Fruit fly (Drosophila melanogaster): Measurements from ENCODE around the gene Alp12.

The Alp12 gene

DNA sequence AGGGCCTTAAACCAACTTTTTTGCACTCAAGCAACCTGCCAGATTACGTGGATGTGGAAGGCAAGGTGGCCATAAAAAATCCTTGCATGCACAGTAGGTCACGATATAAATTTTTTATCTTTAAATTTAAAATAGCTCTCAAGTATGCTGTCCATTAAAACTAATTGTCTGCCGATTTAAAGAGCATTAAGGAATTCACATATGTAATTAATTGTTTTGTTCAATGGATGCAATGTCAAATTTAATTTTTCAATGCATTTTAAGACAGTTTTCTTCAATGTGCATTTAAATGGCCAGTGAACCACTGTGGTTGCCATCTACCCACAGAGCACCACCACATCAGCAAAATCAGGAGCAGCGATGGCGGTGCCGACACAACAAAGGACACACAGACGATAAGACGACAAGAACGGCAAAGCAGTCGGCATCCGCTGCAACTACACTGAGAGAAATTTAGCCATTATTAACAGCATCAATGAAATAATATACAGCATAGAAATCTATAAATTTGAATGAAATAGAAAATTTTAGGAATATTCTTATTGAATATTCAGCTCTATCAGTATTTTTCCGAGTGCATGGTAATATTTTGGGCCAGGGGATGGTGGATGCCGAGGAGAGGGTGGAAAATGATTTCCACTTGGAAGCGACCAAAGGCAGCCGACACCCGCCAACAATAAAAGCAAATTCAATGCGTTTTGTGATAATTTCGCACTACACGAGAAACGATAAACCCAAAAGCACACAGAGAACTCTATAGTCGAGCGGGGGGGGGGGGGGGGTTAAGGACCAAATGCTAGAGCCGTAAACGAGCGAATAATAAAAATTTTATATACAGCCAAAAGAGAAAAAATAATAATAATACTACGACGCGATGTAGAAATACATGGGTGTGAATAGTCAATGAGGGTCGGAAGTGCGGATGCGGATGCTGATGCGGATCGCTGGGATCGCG is 46.4 kb upstream of the Alp12 start (continued):
- TF ChIP-seq Blimp-1 (GFP tag; optimal IDR thresholded peaks at IDR 0.05) (peak; percentile 57), HmgD (GFP tag; optimal IDR thresholded peaks at IDR 0.05) (no peak), bbx (GFP tag; IDR thresholded peaks at IDR 0.05; ENCODE audit: partially characterized antibody) (no peak), E2f1 (GFP tag; IDR thresholded peaks at IDR 0.05) (peak; percentile 42; the same call in 1 of the 2 replicates), Nf-YC (tag; optimal IDR thresholded peaks at IDR 0.05) (no peak), CG12219 (GFP tag; optimal IDR thresholded peaks at IDR 0.05) (peak; percentile 36), slou (GFP tag; optimal IDR thresholded peaks at IDR 0.05) (no peak), CG18599 (GFP tag; optimal IDR thresholded peaks at IDR 0.05) (peak; percentile 56), D19A (tag; optimal IDR thresholded peaks at IDR 0.05) (peak; percentile 31), CG7556 (GFP tag; optimal IDR thresholded peaks at IDR 0.05) (peak; percentile 70), PHDP (tag; optimal IDR thresholded peaks at IDR 0.05) (peak; percentile 38), CG14050 (GFP tag; IDR thresholded peaks at IDR 0.05) (peak; percentile 32; the same call in 1 of the 3 replicates), CG2129 (GFP tag; IDR thresholded peaks at IDR 0.05; ENCODE audit: partially characterized antibody) (no peak), CrebB (tag; optimal IDR thresholded peaks at IDR 0.05) (no peak), CG11456 (GFP tag; IDR thresholded peaks at IDR 0.05) (no peak), CG8281 (tag; optimal IDR thresholded peaks at IDR 0.05) (no peak), lov (optimal IDR thresholded peaks at IDR 0.05) (no peak), lov (GFP tag; IDR thresholded peaks at IDR 0.05) (peak; percentile 82; the same call in 2 of the 3 replicates), grn (GFP tag; optimal IDR thresholded peaks at IDR 0.05) (no peak), CG16813 (GFP tag; IDR thresholded peaks at IDR 0.05; ENCODE audit: partially characterized antibody) (no peak), Stat92E (GFP tag; optimal IDR thresholded peaks at IDR 0.05) (no peak), CG13775 (GFP tag; optimal IDR thresholded peaks at IDR 0.05) (peak; percentile 21), CG9797 (GFP tag; optimal IDR thresholded peaks at IDR 0.05) (no peak), gro (GFP tag; optimal IDR thresholded peaks at IDR 0.05) (no peak), CG3163 (GFP tag; optimal IDR thresholded peaks at IDR 0.05) (no peak), Xbp1 (GFP tag; optimal IDR thresholded peaks at IDR 0.05) (peak; percentile 30), yki (optimal IDR thresholded peaks at IDR 0.05) (no peak), Oaz (GFP tag; IDR thresholded peaks at IDR 0.05) (no peak), CG4424 (GFP tag; optimal IDR thresholded peaks at IDR 0.05) (peak; percentile 56), Sox100B (GFP tag; optimal IDR thresholded peaks at IDR 0.05) (peak; percentile 46), jigr1 (GFP tag; IDR thresholded peaks at IDR 0.05) (no peak), Lim3 (GFP tag; IDR thresholded peaks at IDR 0.05) (no peak), CG11695 (GFP tag; IDR thresholded peaks at IDR 0.05) (no peak; the same call in 1 of the 3 replicates), hb (GFP tag; IDR thresholded peaks at IDR 0.05; ENCODE audit: partially characterized antibody) (no peak), CG1647 (GFP tag; optimal IDR thresholded peaks at IDR 0.05) (no peak), Scr (GFP tag; IDR thresholded peaks at IDR 0.05; ENCODE audit: partially characterized antibody) (no peak), lmd (GFP tag; IDR thresholded peaks at IDR 0.05) (no peak), NfI (GFP tag; optimal IDR thresholded peaks at IDR 0.05) (no peak), CG34422 (GFP tag; IDR thresholded peaks at IDR 0.05) (peak; percentile 74; the same call in 1 of the 3 replicates), CG10274 (GFP tag; optimal IDR thresholded peaks at IDR 0.05) (no peak), vfl (GFP tag; optimal IDR thresholded peaks at IDR 0.05) (no peak), ftz-f1 (GFP tag; optimal IDR thresholded peaks at IDR 0.05) (no peak), CG3281 (GFP tag; optimal IDR thresholded peaks at IDR 0.05) (no peak), Awh (GFP tag; IDR thresholded peaks at IDR 0.05) (peak; percentile 59; the same call in 1 of the 2 replicates), cg (GFP tag; optimal IDR thresholded peaks at IDR 0.05) (no peak), CG7963 (GFP tag; IDR thresholded peaks at IDR 0.05; ENCODE audit: partially characterized antibody) (no peak), zf30C (GFP tag; optimal IDR thresholded peaks at IDR 0.05) (peak; percentile 76), Nf-YB (GFP tag; optimal IDR thresholded peaks at IDR 0.05) (peak; percentile 25)

All from whole organism, embryonic.